Fruit fly (Drosophila melanogaster): Measurements from ENCODE around the gene mge.

The mge gene

DNA sequence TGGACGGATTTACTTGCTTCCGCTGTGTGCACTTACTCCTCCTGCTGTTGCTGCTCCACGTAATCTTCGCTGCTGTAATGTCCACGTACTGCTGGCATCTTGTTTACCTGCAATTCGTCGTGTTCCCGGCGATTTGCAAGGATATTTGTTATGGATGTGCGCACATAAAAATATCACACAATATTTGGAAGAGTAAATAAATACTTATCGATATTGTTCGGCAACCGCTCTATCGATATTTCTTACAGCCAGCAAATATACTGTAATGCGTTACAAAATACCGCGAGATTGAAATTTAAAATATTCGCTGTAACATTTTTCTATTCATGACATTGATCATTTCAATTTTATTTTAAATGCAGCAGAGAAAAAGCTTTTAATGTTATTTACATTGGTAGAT, 28.1 kb upstream of the mge start, which contains the start of gene CG10866 (continued):
- TF ChIP-seq tgo (GFP tag; IDR thresholded peaks at IDR 0.05) (no peak), peb (GFP tag; IDR thresholded peaks at IDR 0.05) (no peak), CG3995 (GFP tag; optimal IDR thresholded peaks at IDR 0.05) (peak; percentile 95), Sry-δ (GFP tag; optimal IDR thresholded peaks at IDR 0.05) (peak; percentile 86), Gsc (GFP tag; IDR thresholded peaks at IDR 0.05) (no peak), ara (GFP tag; IDR thresholded peaks at IDR 0.05) (no peak), CG4730 (GFP tag; IDR thresholded peaks at IDR 0.05) (no peak), Dll (GFP tag; IDR thresholded peaks at IDR 0.05; ENCODE audit: partially characterized antibody) (peak; percentile 87; the same call in 3 of the 4 replicates), Doc3 (GFP tag; IDR thresholded peaks at IDR 0.05; ENCODE audit: partially characterized antibody) (peak; percentile 86), kay (GFP tag; optimal IDR thresholded peaks at IDR 0.05) (no peak), CG7271 (tag; optimal IDR thresholded peaks at IDR 0.05) (no peak), sc (optimal IDR thresholded peaks at IDR 0.05) (no peak), sc (GFP tag; optimal IDR thresholded peaks at IDR 0.05) (no peak), org-1 (GFP tag; optimal IDR thresholded peaks at IDR 0.05) (no peak), CG17359 (tag; optimal IDR thresholded peaks at IDR 0.05) (no peak), amos (GFP tag; IDR thresholded peaks at IDR 0.05; ENCODE audit: partially characterized antibody) (peak; percentile 87; the same call in 1 of the 2 replicates), luna (GFP tag; optimal IDR thresholded peaks at IDR 0.05) (no peak), dati (GFP tag; IDR thresholded peaks at IDR 0.05) (no peak), Nf-YC (tag; optimal IDR thresholded peaks at IDR 0.05) (no peak), CG30431 (GFP tag; optimal IDR thresholded peaks at IDR 0.05) (no peak), Blimp-1 (GFP tag; optimal IDR thresholded peaks at IDR 0.05) (no peak), CG8765 (GFP tag; IDR thresholded peaks at IDR 0.05) (no peak), ap (GFP tag; IDR thresholded peaks at IDR 0.05) (no peak), lab (GFP tag; optimal IDR thresholded peaks at IDR 0.05) (no peak), knrl (GFP tag; IDR thresholded peaks at IDR 0.05; ENCODE audit: partially characterized antibody) (peak; percentile 80), aop (GFP tag; IDR thresholded peaks at IDR 0.05) (no peak), Dbx (GFP tag; IDR thresholded peaks at IDR 0.05) (no peak), CG43689 (GFP tag; IDR thresholded peaks at IDR 0.05) (no peak), Camta (GFP tag; optimal IDR thresholded peaks at IDR 0.05) (no peak), hkb (optimal IDR thresholded peaks at IDR 0.05) (no peak), hkb (GFP tag; IDR thresholded peaks at IDR 0.05) (no peak), CG7987 (GFP tag; optimal IDR thresholded peaks at IDR 0.05) (no peak), NFAT (GFP tag; IDR thresholded peaks at IDR 0.05) (no peak), CG14710 (tag; optimal IDR thresholded peaks at IDR 0.05) (peak; percentile 36), Rfx (GFP tag; IDR thresholded peaks at IDR 0.05) (no peak), CG11504 (tag; optimal IDR thresholded peaks at IDR 0.05) (no peak), Bgb (GFP tag; IDR thresholded peaks at IDR 0.05; ENCODE audit: partially characterized antibody) (peak; percentile 85), jumu (GFP tag; optimal IDR thresholded peaks at IDR 0.05) (no peak), Myb (GFP tag; optimal IDR thresholded peaks at IDR 0.05) (peak; percentile 93), bsh (GFP tag; optimal IDR thresholded peaks at IDR 0.05) (no peak), unc-4 (GFP tag; IDR thresholded peaks at IDR 0.05; ENCODE audit: partially characterized antibody) (peak; percentile 84), stc (GFP tag; IDR thresholded peaks at IDR 0.05) (no peak), unpg (GFP tag; optimal IDR thresholded peaks at IDR 0.05) (no peak), CG9797 (GFP tag; optimal IDR thresholded peaks at IDR 0.05) (no peak), dimm (GFP tag; IDR thresholded peaks at IDR 0.05) (no peak), CG4328 (GFP tag; optimal IDR thresholded peaks at IDR 0.05) (no peak), CG1024 (GFP tag; IDR thresholded peaks at IDR 0.05) (no peak), tup (GFP tag; optimal IDR thresholded peaks at IDR 0.05) (no peak), Gug (GFP tag; IDR thresholded peaks at IDR 0.05) (no peak), BEAF-32 (GFP tag; optimal IDR thresholded peaks at IDR 0.05) (peak; percentile 83), vnd (GFP tag; IDR thresholded peaks at IDR 0.05; ENCODE audit: partially characterized antibody) (peak; percentile 73), CG6765 (GFP tag; optimal IDR thresholded peaks at IDR 0.05) (no peak)

All from whole organism, embryonic.